Fruit fly (Drosophila melanogaster): Measurements from ENCODE around the gene ed.

ed gene

DNA sequence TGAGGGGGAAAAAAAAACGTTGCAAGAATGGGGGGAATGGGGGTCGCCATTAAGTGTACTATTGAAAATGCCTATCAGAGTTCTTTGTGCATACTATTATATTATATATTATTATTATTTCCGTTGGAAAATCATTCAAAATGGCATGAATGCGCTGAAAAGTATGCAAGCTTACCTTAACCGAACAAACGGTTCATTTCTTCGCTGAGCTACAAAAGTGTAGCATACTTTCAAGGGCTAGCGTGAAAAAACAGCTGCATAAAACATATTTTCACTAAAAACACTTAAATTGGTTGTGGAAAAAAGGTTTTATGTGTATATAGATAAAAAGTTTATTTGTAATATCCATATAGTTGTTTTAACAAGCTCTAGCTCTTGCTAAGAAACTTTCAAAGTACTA lies 11.4 kb upstream of the ed start:
- TF ChIP-seq HLH4C (GFP tag; IDR thresholded peaks at IDR 0.05; ENCODE audit: partially characterized antibody) (0 out of 3 replicates have a peak, but pooled peaks have one; percentile 12), CG14710 (tag; optimal IDR thresholded peaks at IDR 0.05) (peak; percentile 20), CG13775 (GFP tag; optimal IDR thresholded peaks at IDR 0.05) (no peak), CTCF (GFP tag; optimal IDR thresholded peaks at IDR 0.05) (peak; percentile 60), crp (GFP tag; optimal IDR thresholded peaks at IDR 0.05) (peak in 1 of 2 experiments; percentile 6), CoRest (tag; optimal IDR thresholded peaks at IDR 0.05) (peak; percentile 12), nom (GFP tag; optimal IDR thresholded peaks at IDR 0.05) (no peak), stwl (tag; optimal IDR thresholded peaks at IDR 0.05) (peak; percentile 68), CG17612 (GFP tag; IDR thresholded peaks at IDR 0.05) (0 out of 2 replicates have a peak, but pooled peaks have one; percentile 35), CG14014 (GFP tag; IDR thresholded peaks at IDR 0.05) (no peak), her (GFP tag; optimal IDR thresholded peaks at IDR 0.05) (no peak), CG42726 (GFP tag; IDR thresholded peaks at IDR 0.05; ENCODE audit: partially characterized antibody) (0 out of 2 replicates have a peak, but pooled peaks have one; percentile 19), CG11093 (GFP tag; IDR thresholded peaks at IDR 0.05) (no peak), ci (GFP tag; IDR thresholded peaks at IDR 0.05) (0 out of 3 replicates have a peak, but pooled peaks have one; percentile 5), Med (GFP tag) (peak; percentile 46), Ets97D (GFP tag; optimal IDR thresholded peaks at IDR 0.05) (peak; percentile 64), phol (tag; optimal IDR thresholded peaks at IDR 0.05) (peak; percentile 39), Myb (GFP tag; optimal IDR thresholded peaks at IDR 0.05) (peak; percentile 86), CG13123 (GFP tag; optimal IDR thresholded peaks at IDR 0.05) (no peak), CG10654 (GFP tag; optimal IDR thresholded peaks at IDR 0.05) (no peak), CG6791 (GFP tag; IDR thresholded peaks at IDR 0.05; ENCODE audit: partially characterized antibody) (0 out of 3 replicates have a peak, but pooled peaks have one; percentile 28), CG9437 (GFP tag; optimal IDR thresholded peaks at IDR 0.05) (no peak), pita (GFP tag; optimal IDR thresholded peaks at IDR 0.05) (peak; percentile 60), ranshi (GFP tag; IDR thresholded peaks at IDR 0.05) (peak; percentile 5; the same call in 1 of the 2 replicates)

DNA sequence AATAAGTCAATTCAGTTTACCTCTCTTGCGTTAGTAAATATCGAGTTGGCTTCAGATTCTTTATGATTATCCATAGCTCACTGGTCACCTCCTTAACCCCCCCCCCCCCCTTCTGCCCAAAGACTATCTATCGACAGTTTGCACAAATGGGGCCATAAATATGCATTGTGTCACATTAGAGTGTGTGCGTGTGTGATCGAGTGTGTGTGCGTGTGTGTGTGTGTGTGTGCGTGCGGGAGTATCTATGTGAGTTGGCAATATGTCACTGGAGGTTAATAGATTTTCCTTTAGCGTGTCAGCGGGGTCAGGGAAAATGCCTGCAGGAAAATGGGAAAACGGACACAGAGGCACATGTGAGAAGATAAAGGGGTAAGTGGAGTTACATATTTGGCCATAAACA lies 11.0 kb upstream of the ed start:
- TF ChIP-seq CG6272 (GFP tag; IDR thresholded peaks at IDR 0.05), result no peak
- 0 out of 2 replicates have a peak, but pooled peaks have one; percentile 5 for TF ChIP-seq crol (GFP tag; IDR thresholded peaks at IDR 0.05)
- peak; percentile 57 for TF ChIP-seq cg (GFP tag; optimal IDR thresholded peaks at IDR 0.05)
- TF ChIP-seq CG6791 (GFP tag; IDR thresholded peaks at IDR 0.05; ENCODE audit: partially characterized antibody), result 0 out of 3 replicates have a peak, but pooled peaks have one; percentile 4
- TF ChIP-seq pho (GFP tag; optimal IDR thresholded peaks at IDR 0.05), result no peak
- peak; percentile 36 for TF ChIP-seq Ets65A (GFP tag)

DNA sequence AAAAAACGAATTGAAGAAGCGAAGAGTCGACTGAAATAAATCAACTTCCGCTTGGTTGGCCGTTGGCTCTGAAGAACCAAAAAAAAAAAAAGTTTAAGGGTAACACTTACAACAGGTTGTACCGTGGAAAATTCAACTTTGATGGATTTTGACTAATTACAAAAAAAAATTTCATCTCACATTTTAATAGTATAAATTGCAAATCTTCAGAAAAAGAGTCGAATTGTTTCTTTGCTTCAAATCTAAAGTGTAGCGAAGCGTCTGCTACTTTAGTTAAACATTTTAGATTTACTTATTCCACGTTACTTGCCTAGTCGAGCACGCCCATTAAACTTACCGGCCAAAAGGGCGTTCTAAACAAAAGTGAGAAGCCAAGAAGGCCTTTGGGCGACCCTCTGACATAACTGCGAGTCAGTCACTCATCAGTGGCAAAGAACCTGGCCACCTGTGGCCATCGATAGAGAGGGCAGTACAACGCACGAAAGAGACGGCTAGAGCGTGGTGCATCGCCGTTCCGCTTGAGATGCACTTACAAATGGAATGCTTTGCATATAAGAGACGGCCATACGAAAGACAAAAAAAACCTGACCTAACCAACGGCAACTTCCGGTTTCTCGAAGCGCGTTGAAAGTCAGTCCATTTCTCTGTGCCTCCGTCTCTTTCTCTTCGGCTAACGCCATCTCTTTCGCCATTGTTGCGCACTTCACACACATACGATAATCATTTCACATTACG lies 9.4 kb upstream of the ed start:
- TF ChIP-seq CG18619 (GFP tag; optimal IDR thresholded peaks at IDR 0.05) (no peak), Awh (GFP tag; IDR thresholded peaks at IDR 0.05) (0 out of 2 replicates have a peak, but pooled peaks have one; percentile 22), CG12391 (tag; optimal IDR thresholded peaks at IDR 0.05) (no peak), CG7786 (GFP tag; optimal IDR thresholded peaks at IDR 0.05) (no peak), CG7839 (tag; optimal IDR thresholded peaks at IDR 0.05) (peak; percentile 14), tll (GFP tag; optimal IDR thresholded peaks at IDR 0.05) (peak in 1 of 2 experiments; percentile 49), Lhr (GFP tag; optimal IDR thresholded peaks at IDR 0.05) (no peak), D19B (GFP tag; optimal IDR thresholded peaks at IDR 0.05) (peak; percentile 10), CG4854 (GFP tag; optimal IDR thresholded peaks at IDR 0.05) (no peak), Sox102F (GFP tag; optimal IDR thresholded peaks at IDR 0.05) (no peak), prd (optimal IDR thresholded peaks at IDR 0.05) (no peak), prd (GFP tag; IDR thresholded peaks at IDR 0.05) (peak; percentile 20; the same call in 1 of the 3 replicates), br (optimal IDR thresholded peaks at IDR 0.05) (no peak), cwo (GFP tag; optimal IDR thresholded peaks at IDR 0.05) (no peak), Sox100B (GFP tag; optimal IDR thresholded peaks at IDR 0.05) (no peak), Atf6 (GFP tag; IDR thresholded peaks at IDR 0.05) (no peak), CG10959 (GFP tag; IDR thresholded peaks at IDR 0.05) (0 out of 2 replicates have a peak, but pooled peaks have one; percentile 10), BEAF-32 (GFP tag; optimal IDR thresholded peaks at IDR 0.05) (no peak), CG14710 (tag; optimal IDR thresholded peaks at IDR 0.05) (peak; percentile 27)
